Worm (Caenorhabditis elegans): ENCODE data around the gene fipr-7.

The fipr-7 gene

DNA sequence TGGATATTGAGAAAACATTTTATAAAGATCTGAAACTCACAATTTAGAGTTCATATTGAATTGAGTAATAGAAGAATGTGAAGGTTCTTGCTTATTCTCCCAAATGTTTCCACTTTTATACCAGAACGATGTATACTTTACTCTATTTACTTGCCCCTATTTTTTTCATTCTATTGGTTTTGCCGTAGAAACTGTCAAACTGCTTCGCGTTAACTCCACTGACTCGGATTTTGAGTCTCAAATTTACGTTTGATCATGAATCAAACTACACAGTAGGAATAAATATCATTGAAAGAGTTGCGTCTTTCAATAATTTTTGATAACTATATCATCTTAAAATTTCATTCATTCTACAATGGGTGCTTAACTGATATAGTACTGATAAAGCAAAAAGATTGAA is 10.2 kb downstream of the fipr-7 start, which contains the start of gene fipr-8:
fipr-8 (minus strand) TSS at position 101 of the 400 bp plus-strand sequence.
- TF ChIP-seq sdc-2 (tag; optimal IDR thresholded peaks at IDR 0.05): no peak
- no peak for TF ChIP-seq tbx-2 (tag; optimal IDR thresholded peaks at IDR 0.05)
- TF ChIP-seq fkh-6 (tag; optimal IDR thresholded peaks at IDR 0.05): no peak
- TF ChIP-seq che-1 (tag; optimal IDR thresholded peaks at IDR 0.05): no peak
- TF ChIP-seq ceh-9 (tag; optimal IDR thresholded peaks at IDR 0.05): no peak
- TF ChIP-seq eyg-1 (tag; optimal IDR thresholded peaks at IDR 0.05): no peak
- no peak for TF ChIP-seq T23F11.4 (GFP tag; optimal IDR thresholded peaks at IDR 0.05)
- no peak for TF ChIP-seq pqm-1 (tag; optimal IDR thresholded peaks at IDR 0.05)
- TF ChIP-seq lin-11 (tag; optimal IDR thresholded peaks at IDR 0.05): no peak
- no peak for TF ChIP-seq ceh-22 (tag; optimal IDR thresholded peaks at IDR 0.05)
- TF ChIP-seq syd-9 (tag; optimal IDR thresholded peaks at IDR 0.05): no peak
- no peak for TF ChIP-seq hlh-8 (tag; optimal IDR thresholded peaks at IDR 0.05)
- no peak for TF ChIP-seq unc-3 (GFP tag; conservative IDR thresholded peaks at IDR 0.05)
- TF ChIP-seq unc-3 (tag; optimal IDR thresholded peaks at IDR 0.05): no peak
- no peak for TF ChIP-seq elt-2 (tag; optimal IDR thresholded peaks at IDR 0.05)
- TF ChIP-seq tbx-7 (tag; optimal IDR thresholded peaks at IDR 0.05): no peak
- TF ChIP-seq pha-4 (tag; optimal IDR thresholded peaks at IDR 0.05): no peak
- TF ChIP-seq elt-4 (tag; optimal IDR thresholded peaks at IDR 0.05): no peak
- no peak for TF ChIP-seq ceh-30 (tag; optimal IDR thresholded peaks at IDR 0.05)
- no peak for TF ChIP-seq nfya-1 (tag; optimal IDR thresholded peaks at IDR 0.05)

DNA sequence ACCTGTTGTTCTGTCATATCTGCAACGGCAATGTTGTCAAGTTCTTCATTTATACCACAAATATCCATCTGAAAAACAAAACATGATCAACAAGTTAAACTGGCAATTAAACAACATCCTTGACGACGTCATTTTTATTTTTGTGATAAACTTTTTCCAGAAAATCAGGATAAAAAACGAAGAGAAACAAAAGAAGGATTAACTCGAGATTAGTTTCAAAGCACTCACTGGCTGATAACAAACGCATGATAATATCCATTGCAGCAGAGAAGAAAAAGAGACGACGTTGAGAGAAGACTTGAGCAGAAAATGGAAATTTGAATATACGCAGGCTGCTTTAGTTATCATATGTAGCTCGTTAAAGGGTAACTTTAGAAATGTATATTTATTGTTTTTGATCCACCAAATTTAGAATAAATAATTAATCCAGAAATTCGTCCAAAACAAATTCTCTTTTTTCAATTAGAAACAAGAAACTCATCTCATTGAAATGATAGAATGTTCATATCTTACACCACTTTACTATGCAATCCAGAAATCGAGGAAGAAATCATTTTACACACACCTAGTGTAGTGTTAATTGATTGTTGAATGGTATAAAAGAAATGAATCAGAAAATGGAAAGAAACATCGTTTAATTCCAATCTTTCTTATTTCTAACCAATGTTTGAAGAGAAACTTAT is 11.6 kb downstream of the fipr-7 start, which contains the start of the genes C12D8.21 and col-148:
C12D8.21 (minus strand) TSS at position 68 of the 683 bp plus-strand sequence.
col-148 (plus strand) TSS at position 633 of the 683 bp plus-strand sequence.
- no peak for TF ChIP-seq hlh-6 (tag; optimal IDR thresholded peaks at IDR 0.05)

DNA sequence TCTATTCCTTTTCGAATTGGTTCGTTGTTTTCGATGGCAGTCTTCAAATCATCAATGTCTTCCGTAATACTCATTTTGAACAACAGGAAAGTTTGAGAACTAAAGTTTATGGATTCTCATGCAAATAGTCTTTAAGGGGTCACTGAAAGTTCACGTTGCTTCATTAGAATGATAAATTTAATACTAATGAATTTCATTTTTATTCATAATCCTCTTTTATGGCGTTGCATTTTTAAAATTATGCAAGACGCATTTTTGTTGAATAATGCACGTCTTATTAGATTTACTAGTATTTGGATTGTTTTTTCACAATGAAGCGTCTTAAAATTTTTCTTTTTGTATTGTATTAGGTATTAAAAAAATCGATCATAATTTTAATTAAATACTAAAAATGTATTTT is 13.5 kb downstream of the fipr-7 start, which contains the start of gene C12D8.9:
C12D8.9 (minus strand) TSS at position 101 of the 400 bp plus-strand sequence.
- TF ChIP-seq ceh-34 (tag; optimal IDR thresholded peaks at IDR 0.05) (no peak), syd-9 (tag; optimal IDR thresholded peaks at IDR 0.05) (no peak), sox-2 (GFP tag; IDR thresholded peaks at IDR 0.05) (no peak), odd-2 (tag; optimal IDR thresholded peaks at IDR 0.05) (no peak), hlh-8 (tag; optimal IDR thresholded peaks at IDR 0.05) (no peak), madf-2 (tag; optimal IDR thresholded peaks at IDR 0.05) (no peak), ttx-3 (tag; optimal IDR thresholded peaks at IDR 0.05) (no peak), dmd-4 (tag; optimal IDR thresholded peaks at IDR 0.05; ENCODE audit: borderline replicate concordance) (no peak), pha-2 (tag; optimal IDR thresholded peaks at IDR 0.05) (no peak), tbx-2 (tag; optimal IDR thresholded peaks at IDR 0.05) (no peak), tbx-7 (tag; optimal IDR thresholded peaks at IDR 0.05) (no peak), C38D4.7 (GFP tag; optimal IDR thresholded peaks at IDR 0.05) (no peak), ceh-48 (tag; optimal IDR thresholded peaks at IDR 0.05) (no peak), ceh-31 (tag; optimal IDR thresholded peaks at IDR 0.05) (no peak), elt-2 (tag; optimal IDR thresholded peaks at IDR 0.05) (no peak)

DNA sequence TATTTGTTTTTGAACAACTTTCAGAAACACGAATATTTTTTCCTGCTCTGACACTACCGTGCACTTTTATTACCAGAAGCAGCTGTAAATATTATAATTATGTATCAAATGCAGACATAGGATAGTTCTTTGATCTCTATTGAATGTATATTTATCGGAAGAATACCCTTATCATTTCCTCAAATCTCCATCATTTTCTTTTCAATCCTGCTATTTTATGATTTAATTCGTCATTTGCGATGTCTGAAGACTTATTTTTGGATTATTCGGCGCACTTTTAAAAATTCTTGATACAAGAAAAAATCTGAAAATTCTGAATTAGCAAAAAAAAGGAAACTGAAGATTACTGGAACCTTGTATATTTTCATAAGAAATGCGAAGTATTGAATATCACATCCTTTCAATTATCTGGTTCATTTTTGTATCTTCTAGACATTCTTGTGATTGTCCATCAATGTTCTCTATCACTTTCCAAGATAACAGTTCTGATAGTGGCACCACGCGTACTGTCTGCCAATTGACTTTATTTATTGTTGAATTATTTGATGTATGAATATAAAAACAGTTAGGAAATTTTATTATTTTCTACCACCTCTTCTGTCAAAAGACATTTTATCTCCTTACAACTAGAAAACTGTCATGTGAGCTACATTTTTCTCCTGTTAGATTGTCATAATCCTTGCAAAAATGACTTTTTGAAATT is 14.5 kb downstream of the fipr-7 start:
- peak; percentile 76 for TF ChIP-seq elt-2 (tag; optimal IDR thresholded peaks at IDR 0.05)
- TF ChIP-seq ceh-18 (tag; optimal IDR thresholded peaks at IDR 0.05): no peak
- no peak for TF ChIP-seq hlh-8 (tag; optimal IDR thresholded peaks at IDR 0.05)

DNA sequence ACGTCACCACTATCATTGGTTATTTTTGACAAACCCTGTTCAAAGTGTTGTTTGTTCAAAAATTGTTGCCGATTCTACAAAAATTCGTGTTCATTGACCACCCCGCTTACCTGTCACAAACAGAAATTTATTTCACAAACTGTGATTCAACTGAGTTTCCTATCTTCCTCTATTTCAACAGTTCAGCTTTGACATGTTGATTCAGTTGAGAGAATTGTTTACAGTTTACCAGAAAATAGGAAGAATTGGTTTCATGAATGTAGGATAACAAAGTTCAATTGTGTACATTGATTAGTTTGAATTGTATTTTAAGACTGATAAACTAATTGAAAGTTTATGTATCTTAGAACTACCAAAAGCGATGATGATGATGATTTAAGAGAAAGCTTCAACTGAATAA is 16.0 kb downstream of the fipr-7 start:
- TF ChIP-seq unc-55 (GFP tag; optimal IDR thresholded peaks at IDR 0.05): no peak
- TF ChIP-seq unc-3 (GFP tag; conservative IDR thresholded peaks at IDR 0.05): no peak
- TF ChIP-seq unc-3 (tag; optimal IDR thresholded peaks at IDR 0.05): no peak
- no peak for TF ChIP-seq nfya-1 (tag; optimal IDR thresholded peaks at IDR 0.05)
- no peak for TF ChIP-seq fkh-6 (tag; optimal IDR thresholded peaks at IDR 0.05)
- no peak for TF ChIP-seq mec-3 (tag; optimal IDR thresholded peaks at IDR 0.05; ENCODE audit: borderline replicate concordance)
- no peak for TF ChIP-seq ceh-34 (tag; optimal IDR thresholded peaks at IDR 0.05)
- no peak for TF ChIP-seq hlh-13 (GFP tag; optimal IDR thresholded peaks at IDR 0.05)
- no peak for TF ChIP-seq gmeb-2 (tag; optimal IDR thresholded peaks at IDR 0.05)
- TF ChIP-seq fax-1 (tag; optimal IDR thresholded peaks at IDR 0.05): no peak
- TF ChIP-seq tbx-7 (tag; optimal IDR thresholded peaks at IDR 0.05): no peak
- TF ChIP-seq ama-1 (optimal IDR thresholded peaks at IDR 0.05): no peak
- TF ChIP-seq hlh-15 (tag; optimal IDR thresholded peaks at IDR 0.05): no peak
- TF ChIP-seq ceh-22 (tag; optimal IDR thresholded peaks at IDR 0.05): no peak
- no peak for TF ChIP-seq ceh-2 (tag; optimal IDR thresholded peaks at IDR 0.05)
- TF ChIP-seq K02D7.2 (tag; optimal IDR thresholded peaks at IDR 0.05): no peak
- TF ChIP-seq ceh-9 (tag; optimal IDR thresholded peaks at IDR 0.05): no peak
- no peak for TF ChIP-seq F13H6.1 (tag; optimal IDR thresholded peaks at IDR 0.05)

Data from whole organism, late embryonic.